Fruit fly (Drosophila melanogaster) whole organism, embryonic: ENCODE results near the gene CG8135.

Experiments used
- Antp ChIP-seq: fragments of 200-800 bp; sonication (Bioruptor generic); optimal IDR thresholded peaks from 3 replicates; lab custom pipeline; 2016; ENCODE audit warnings: missing biosample characterization, missing genetic modification characterization
- Asciz ChIP-seq: fragments of 200-800 bp; sonication (Bioruptor generic); optimal IDR thresholded peaks from 2 replicates; lab custom pipeline; 2017; ENCODE audit warnings: missing biosample characterization, mild to moderate bottlenecking, missing genetic modification characterization, missing genetic modification reagents
- Awh ChIP-seq: fragments of 200-800 bp; sonication (Bioruptor generic); IDR thresholded peaks from 2 replicates; pipeline ENCODE4, ENCODE4 v1.3.6; 2022; ENCODE audit warnings: missing biosample characterization, missing genetic modification characterization
- CG10462 ChIP-seq: fragments of 200-800 bp; sonication (Bioruptor generic); optimal IDR thresholded peaks from 2 replicates; lab custom pipeline; 2016; ENCODE audit warnings: missing biosample characterization, missing genetic modification characterization
- CG15011 ChIP-seq: fragments of 200-800 bp; sonication (Bioruptor generic); optimal IDR thresholded peaks from 3 replicates; lab custom pipeline; 2018; ENCODE audit warnings: missing biosample characterization, mild to moderate bottlenecking, missing genetic modification characterization
- CG18262 ChIP-seq: fragments of 200-800 bp; optimal IDR thresholded peaks from 3 replicates; lab custom pipeline; 2019; ENCODE audit warnings: missing biosample characterization, mild to moderate bottlenecking, missing genetic modification characterization, moderate library complexity
- CG18476 ChIP-seq: fragments of 200-800 bp; sonication (Bioruptor generic); optimal IDR thresholded peaks from 2 replicates; lab custom pipeline; 2016; ENCODE audit warnings: missing biosample characterization, mild to moderate bottlenecking, missing genetic modification characterization
- CG3065 ChIP-seq: fragments of 200-800 bp; sonication (Bioruptor generic); optimal IDR thresholded peaks from 2 replicates; lab custom pipeline; 2016; ENCODE audit warnings: missing biosample characterization, missing genetic modification characterization
- CG31224 ChIP-seq: fragments of 200-800 bp; sonication (Bioruptor generic); IDR thresholded peaks from 2 replicates; pipeline ENCODE4 v1.3.6; 2022; ENCODE audit warnings: missing biosample characterization, missing genetic modification characterization
- CG31441 ChIP-seq: fragments of 200-800 bp; sonication (Bioruptor generic); IDR thresholded peaks from 2 replicates; pipeline ENCODE4 v1.3.6; 2022; ENCODE audit warnings: missing biosample characterization, missing genetic modification characterization
- CG32532 ChIP-seq: fragments of 200-800 bp; sonication (Bioruptor generic); IDR thresholded peaks from 2 replicates; pipeline ENCODE4 v1.3.6; 2022; ENCODE audit warnings: missing biosample characterization, missing genetic modification characterization
- CG33557 ChIP-seq: fragments of 200-800 bp; sonication (Bioruptor generic); optimal IDR thresholded peaks from 2 replicates; lab custom pipeline; 2019; ENCODE audit warnings: missing biosample characterization, mild to moderate bottlenecking, missing genetic modification characterization, moderate library complexity
- CG4617 ChIP-seq: fragments of 200-800 bp; sonication (Bioruptor generic); optimal IDR thresholded peaks from 3 replicates; lab custom pipeline; 2016; ENCODE audit warnings: missing biosample characterization, missing genetic modification characterization, borderline replicate concordance
- CG6689 ChIP-seq: fragments of 200-800 bp; sonication (Bioruptor generic); IDR thresholded peaks from 2 replicates; pipeline ENCODE4 v1.3.6; 2022; ENCODE audit warnings: missing biosample characterization, missing genetic modification characterization
- CG7928 ChIP-seq: fragments of 200-800 bp; sonication (Bioruptor generic); optimal IDR thresholded peaks from 2 replicates; lab custom pipeline; 2017; ENCODE audit warnings: missing biosample characterization, mild to moderate bottlenecking, missing genetic modification characterization
- CG8359 ChIP-seq: fragments of 200-800 bp; sonication (Bioruptor generic); optimal IDR thresholded peaks from 2 replicates; lab custom pipeline; 2017; ENCODE audit warnings: missing biosample characterization, mild to moderate bottlenecking, missing genetic modification characterization, borderline replicate concordance
- CG8944 ChIP-seq: fragments of 200-800 bp; sonication (Bioruptor generic); optimal IDR thresholded peaks from 3 replicates; lab custom pipeline; 2016; ENCODE audit warnings: missing biosample characterization, missing genetic modification characterization
- Dip2 ChIP-seq: fragments of 200-800 bp; sonication (Bioruptor generic); IDR thresholded peaks from 2 replicates; pipeline ENCODE4 v1.3.6; 2022; ENCODE audit warnings: missing biosample characterization, missing genetic modification characterization
- Ets97D ChIP-seq: fragments of 200-800 bp; sonication (Bioruptor generic); optimal IDR thresholded peaks from 3 replicates; lab custom pipeline; 2016; ENCODE audit warnings: missing biosample characterization, missing genetic modification characterization
- Gug ChIP-seq: fragments of 200-800 bp; sonication (Bioruptor generic); IDR thresholded peaks from 4 replicates; pipeline ENCODE4 v1.3.6; 2022; ENCODE audit warnings: missing biosample characterization, missing genetic modification characterization
- Hmr ChIP-seq: fragments of 200-800 bp; sonication (Bioruptor generic); optimal IDR thresholded peaks from 3 replicates; lab custom pipeline; 2017; ENCODE audit warnings: mild to moderate bottlenecking, missing biosample characterization, missing genetic modification reagents, missing genetic modification characterization
- MESR4 ChIP-seq: fragments of 200-800 bp; sonication (Bioruptor generic); optimal IDR thresholded peaks from 2 replicates; lab custom pipeline; 2018; ENCODE audit warnings: missing biosample characterization, mild to moderate bottlenecking, missing genetic modification characterization, moderate library complexity
- Med ChIP-seq: fragments of 200-800 bp; sonication (Bioruptor generic); peaks from one replicate; lab custom pipeline; 2016; ENCODE audit warnings: missing biosample characterization, missing genetic modification characterization, mild to moderate bottlenecking, inconsistent platforms, moderate library complexity
- Mrtf ChIP-seq: fragments of 200-800 bp; sonication (Bioruptor generic); IDR thresholded peaks from 3 replicates; pipeline ENCODE4 v1.3.6; 2022; ENCODE audit warnings: missing biosample characterization, missing genetic modification characterization
- NC2β ChIP-seq: fragments of 200-800 bp; sonication (Bioruptor generic); optimal IDR thresholded peaks from 2 replicates; lab custom pipeline; 2016; ENCODE audit warnings: missing biosample characterization, missing genetic modification characterization
- Nf-YA ChIP-seq: fragments of 200-800 bp; sonication (Bioruptor generic); IDR thresholded peaks from 2 replicates; pipeline ENCODE4 v1.3.6; 2022; ENCODE audit warnings: missing biosample characterization, missing genetic modification characterization
- Oaz ChIP-seq: fragments of 200-800 bp; sonication (Bioruptor generic); IDR thresholded peaks from 2 replicates; pipeline ENCODE4 v1.3.6; 2022; ENCODE audit warnings: missing biosample characterization, missing genetic modification characterization
- Oli ChIP-seq: fragments of 200-800 bp; sonication (Bioruptor generic); optimal IDR thresholded peaks from 2 replicates; lab custom pipeline; 2018; ENCODE audit warnings: missing biosample characterization, mild to moderate bottlenecking, missing genetic modification characterization, moderate library complexity
- Opbp ChIP-seq: fragments of 200-800 bp; sonication (Bioruptor generic); IDR thresholded peaks from 3 replicates; pipeline ENCODE4 v1.3.6; 2022; ENCODE audit warnings: missing biosample characterization, missing genetic modification characterization; ENCODE audit not compliant: partially characterized antibody
- Ravus ChIP-seq: fragments of 200-800 bp; sonication (Bioruptor generic); IDR thresholded peaks from 2 replicates; pipeline ENCODE4 v1.3.6; 2022; ENCODE audit warnings: missing biosample characterization, missing genetic modification characterization
- ap ChIP-seq: fragments of 200-800 bp; sonication (Bioruptor generic); IDR thresholded peaks from 2 replicates; pipeline ENCODE4 v1.3.6; 2022; ENCODE audit warnings: missing biosample characterization, missing genetic modification characterization
- btn ChIP-seq: fragments of 200-800 bp; sonication (Bioruptor generic); optimal IDR thresholded peaks from 2 replicates; lab custom pipeline; 2016; ENCODE audit warnings: missing biosample characterization, missing genetic modification characterization
- cad ChIP-seq: fragments of >200 bp; optimal IDR thresholded peaks from 2 replicates; lab custom pipeline; 2017; ENCODE audit warnings: missing biosample characterization, missing genetic modification characterization
- disco-r ChIP-seq: fragments of 200-800 bp; sonication (Bioruptor generic); optimal IDR thresholded peaks from 2 replicates; lab custom pipeline; 2016; ENCODE audit warnings: missing biosample characterization, missing genetic modification characterization
- gcm2 ChIP-seq: fragments of 200-800 bp; sonication (Bioruptor generic); optimal IDR thresholded peaks from 2 replicates; lab custom pipeline; 2016; ENCODE audit warnings: missing biosample characterization, missing genetic modification characterization
- grau ChIP-seq: fragments of 200-800 bp; optimal IDR thresholded peaks from 3 replicates; lab custom pipeline; 2019; ENCODE audit warnings: missing biosample characterization, mild to moderate bottlenecking, missing genetic modification characterization, moderate library complexity
- lbe ChIP-seq: fragments of 200-800 bp; sonication (Bioruptor generic); optimal IDR thresholded peaks from 2 replicates; lab custom pipeline; 2016; ENCODE audit warnings: missing biosample characterization, mild to moderate bottlenecking, missing genetic modification characterization
- lov ChIP-seq, 2 experiments: fragments of 200-800 bp in 1 of 2; fragments of >200 bp in 1 of 2; sonication (Bioruptor generic) in 1 of 2; IDR thresholded peaks in 1 of 2; optimal IDR thresholded peaks in 1 of 2; 2 replicates in 1 of 2; 3 replicates in 1 of 2; pipeline versions ENCODE4 v1.3.6 to Lab custom; 2017 to 2022; ENCODE audit warnings: missing biosample characterization in 1 of 2, missing genetic modification characterization in 1 of 2
- mirr ChIP-seq: fragments of 200-800 bp; sonication (Bioruptor generic); optimal IDR thresholded peaks from 3 replicates; lab custom pipeline; 2018; ENCODE audit warnings: missing biosample characterization, mild to moderate bottlenecking, missing genetic modification characterization
- prd ChIP-seq, 3 experiments: fragments of >200 bp in 2 of 3; fragments of 200-800 bp in 1 of 3; sonication (Bioruptor generic) in 1 of 3; optimal IDR thresholded peaks in 2 of 3; IDR thresholded peaks in 1 of 3; 2 replicates in 2 of 3; 3 replicates in 1 of 3; pipeline versions ENCODE4 v1.3.6 to Lab custom; 2017 to 2022; ENCODE audit warnings: missing biosample characterization in 1 of 3, missing genetic modification characterization in 1 of 3
- pros ChIP-seq: fragments of 200-800 bp; sonication (Bioruptor generic); optimal IDR thresholded peaks from 3 replicates; lab custom pipeline; 2019; ENCODE audit warnings: missing biosample characterization, mild to moderate bottlenecking, missing genetic modification characterization, moderate library complexity
- ranshi ChIP-seq: fragments of 200-800 bp; sonication (Bioruptor generic); IDR thresholded peaks from 2 replicates; pipeline ENCODE4 v1.3.6; 2022; ENCODE audit warnings: missing biosample characterization, missing genetic modification characterization
- sd ChIP-seq: fragments of 200-800 bp; sonication (Bioruptor generic); optimal IDR thresholded peaks from 3 replicates; lab custom pipeline; 2018; ENCODE audit warnings: missing biosample characterization, mild to moderate bottlenecking, missing genetic modification characterization, moderate library complexity
- slp2 ChIP-seq: fragments of 200-800 bp; sonication (Bioruptor generic); optimal IDR thresholded peaks from 2 replicates; lab custom pipeline; 2016; ENCODE audit warnings: missing biosample characterization, missing genetic modification characterization
- so ChIP-seq: fragments of 200-800 bp; sonication (Bioruptor generic); IDR thresholded peaks from 3 replicates; pipeline ENCODE4 v1.3.6; 2022; ENCODE audit warnings: missing biosample characterization, missing genetic modification characterization
- stc ChIP-seq: fragments of 200-800 bp; sonication (Bioruptor generic); IDR thresholded peaks from 2 replicates; pipeline ENCODE4 v1.3.6; 2022; ENCODE audit warnings: missing biosample characterization, missing genetic modification characterization
- tio ChIP-seq: fragments of 200-800 bp; sonication (Bioruptor generic); optimal IDR thresholded peaks from 2 replicates; lab custom pipeline; 2017; ENCODE audit warnings: missing biosample characterization, missing genetic modification characterization, inconsistent platforms
- tll ChIP-seq, 2 experiments: fragments of 200-800 bp in 1 of 2; fragments of >200 bp in 1 of 2; sonication (Bioruptor generic) in 1 of 2; optimal IDR thresholded peaks; 2 replicates each; lab custom pipeline; 2017 to 2019; ENCODE audit warnings: missing biosample characterization in 2 of 2, missing genetic modification characterization in 2 of 2, mild to moderate bottlenecking in 1 of 2, moderate library complexity in 1 of 2
- wdn ChIP-seq: fragments of 200-800 bp; sonication (Bioruptor generic); IDR thresholded peaks from 2 replicates; pipeline ENCODE4 v1.3.6; 2022; ENCODE audit warnings: missing biosample characterization, missing genetic modification characterization
- zfh2 ChIP-seq: fragments of 200-800 bp; sonication (Bioruptor generic); optimal IDR thresholded peaks from 2 replicates; lab custom pipeline; 2016; ENCODE audit warnings: missing biosample characterization, missing genetic modification characterization

CG8135 gene

DNA sequence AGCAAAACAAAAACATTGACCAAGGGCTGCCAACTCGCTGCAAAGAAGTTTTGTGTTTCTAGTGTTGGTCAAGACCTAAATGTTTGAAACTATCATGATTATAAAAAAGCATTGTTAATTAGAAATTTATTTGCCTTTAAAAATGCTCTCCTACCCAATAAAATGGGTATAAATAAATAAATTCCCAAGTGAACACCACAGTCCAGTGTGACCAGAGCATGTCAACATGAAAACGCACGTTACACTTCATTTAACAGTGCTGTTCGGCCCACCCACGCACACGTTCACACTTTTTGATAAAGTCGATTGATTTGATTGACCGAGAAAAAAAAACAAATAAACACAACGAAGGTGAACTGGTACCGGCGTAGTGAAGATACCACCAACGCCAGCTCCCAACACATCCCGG, at the start of gene CG8135, which contains the start of the genes CG9356 and BBIP1 (continued):
- TF ChIP-seq Antp (GFP tag; lab: Kevin White, UChicago) = peak; percentile 73
- peak; percentile 85 for TF ChIP-seq CG8944 (GFP tag; lab: Kevin White, UChicago)
- no peak for TF ChIP-seq tio
- peak in 1 of 2 experiments; percentile 72 for TF ChIP-seq tll (GFP tag; optimal IDR thresholded peaks at IDR 0.05; lab: Kevin White, UChicago)
- peak; percentile 36 for TF ChIP-seq CG33557 (GFP tag; lab: Kevin White, UChicago)
- peak; percentile 88 for TF ChIP-seq NC2β (GFP tag; lab: Kevin White, UChicago)
- TF ChIP-seq CG32532 (GFP tag; lab: Robert Waterston, UW) = peak; percentile 74
- TF ChIP-seq disco-r (GFP tag; lab: Kevin White, UChicago) = no peak
- peak; percentile 48 for TF ChIP-seq CG7928
- TF ChIP-seq pros = no peak
- peak; percentile 78 for TF ChIP-seq zfh2 (GFP tag; lab: Kevin White, UChicago)
- peak; percentile 64 for TF ChIP-seq CG3065 (GFP tag; lab: Kevin White, UChicago)
- peak; percentile 62 for TF ChIP-seq Opbp
- peak; percentile 30; the same call in 1 of the 2 replicates for TF ChIP-seq Nf-YA (GFP tag; lab: Robert Waterston, UW)
- peak; percentile 82 for TF ChIP-seq lbe (GFP tag; lab: Kevin White, UChicago)
- 0 out of 3 replicates have a peak, but pooled peaks have one; percentile 35 for TF ChIP-seq so
- TF ChIP-seq Hmr = peak; percentile 77
- no peak for TF ChIP-seq Mrtf (GFP tag; lab: Robert Waterston, UW)
- TF ChIP-seq ranshi = peak; percentile 59
- TF ChIP-seq ap (GFP tag; lab: Robert Waterston, UW) = no peak
- no peak for TF ChIP-seq CG15011 (GFP tag; lab: Kevin White, UChicago)
- TF ChIP-seq mirr (GFP tag; lab: Kevin White, UChicago) = peak; percentile 70
- peak; percentile 41; the same call in 1 of the 2 replicates for TF ChIP-seq stc (GFP tag; lab: Robert Waterston, UW)
- TF ChIP-seq slp2 (GFP tag; lab: Kevin White, UChicago) = peak; percentile 73
- peak; percentile 97 for TF ChIP-seq Med (GFP tag; lab: Kevin White, UChicago)
- no peak for TF ChIP-seq sd (tag; lab: Kevin White, UChicago)
- TF ChIP-seq CG6689 (GFP tag; lab: Robert Waterston, UW) = peak; percentile 67
- peak; percentile 63 for TF ChIP-seq btn (GFP tag; lab: Kevin White, UChicago)
- TF ChIP-seq CG10462 (GFP tag; lab: Kevin White, UChicago) = peak; percentile 74
- TF ChIP-seq grau (tag; lab: Kevin White, UChicago) = peak; percentile 66
- peak; percentile 35; the same call in 2 of the 4 replicates for TF ChIP-seq Gug (GFP tag; lab: Robert Waterston, UW)
- TF ChIP-seq CG8359 = no peak
- no peak for TF ChIP-seq gcm2 (GFP tag; lab: Kevin White, UChicago)
- TF ChIP-seq CG31224 (GFP tag; lab: Robert Waterston, UW) = peak; percentile 18; the same call in 1 of the 2 replicates
- peak; percentile 91 for TF ChIP-seq Ets97D (GFP tag; lab: Kevin White, UChicago)
- no peak for TF ChIP-seq Dip2 (GFP tag; lab: Robert Waterston, UW)
- no peak for TF ChIP-seq cad
- peak; percentile 63 for TF ChIP-seq CG18262
- TF ChIP-seq wdn (GFP tag; lab: Robert Waterston, UW) = no peak
- TF ChIP-seq Asciz (GFP tag; lab: Kevin White, UChicago) = no peak
- TF ChIP-seq CG31441 = no peak; the same call in 1 of the 2 replicates
- no peak for TF ChIP-seq Awh (GFP tag; lab: Robert Waterston, UW)
- TF ChIP-seq prd (optimal IDR thresholded peaks at IDR 0.05; lab: Kevin White, UChicago) = no peak
- peak; percentile 83 for TF ChIP-seq prd (GFP tag; IDR thresholded peaks at IDR 0.05; lab: Robert Waterston, UW)
- TF ChIP-seq CG4617 (GFP tag; lab: Kevin White, UChicago) = peak; percentile 98
- no peak for TF ChIP-seq lov (optimal IDR thresholded peaks at IDR 0.05; lab: Kevin White, UChicago)
- no peak for TF ChIP-seq lov (GFP tag; IDR thresholded peaks at IDR 0.05; lab: Robert Waterston, UW)
- peak; percentile 91 for TF ChIP-seq MESR4 (GFP tag; lab: Kevin White, UChicago)
- no peak for TF ChIP-seq Oli (tag; lab: Kevin White, UChicago)
- no peak for TF ChIP-seq Oaz (GFP tag; lab: Robert Waterston, UW)
- TF ChIP-seq Ravus = 0 out of 2 replicates have a peak, but pooled peaks have one; percentile 5
- peak; percentile 71 for TF ChIP-seq CG18476 (GFP tag; lab: Kevin White, UChicago)
